Worm (Caenorhabditis elegans): Measurements from ENCODE around the gene srd-11.

The srd-11 gene

ce11 chrV:13619752-13620151, at the start of gene srd-11:
srd-11 (minus strand) TSS chrV:13619852.
- TF ChIP-seq cog-1 (tag; optimal IDR thresholded peaks at IDR 0.05) = no peak
- no peak for TF ChIP-seq T22C8.4 (GFP tag; IDR thresholded peaks at IDR 0.05)
- no peak for TF ChIP-seq klf-2 (GFP tag; conservative IDR thresholded peaks at IDR 0.05)
- TF ChIP-seq ztf-23 (GFP tag; IDR thresholded peaks at IDR 0.05) = no peak
- TF ChIP-seq med-1 (GFP tag; optimal IDR thresholded peaks at IDR 0.05; ENCODE audit: insufficient read depth) = no peak
- no peak for TF ChIP-seq flt-1 (GFP tag; IDR thresholded peaks at IDR 0.05)
- no peak for TF ChIP-seq ref-1 (GFP tag; conservative IDR thresholded peaks at IDR 0.05)
- no peak for TF ChIP-seq ztf-29 (GFP tag; IDR thresholded peaks at IDR 0.05)
- no peak for TF ChIP-seq tab-1 (GFP tag; IDR thresholded peaks at IDR 0.05)

ce11 chrV:13669170-13669569, 49.5 kb upstream of the srd-11 start:
- TF ChIP-seq ztf-29 (GFP tag; IDR thresholded peaks at IDR 0.05) (no peak), ztf-23 (GFP tag; IDR thresholded peaks at IDR 0.05) (no peak), ref-1 (GFP tag; conservative IDR thresholded peaks at IDR 0.05) (no peak), T22C8.4 (GFP tag; IDR thresholded peaks at IDR 0.05) (no peak), klf-2 (GFP tag; conservative IDR thresholded peaks at IDR 0.05) (no peak), med-1 (GFP tag; optimal IDR thresholded peaks at IDR 0.05; ENCODE audit: insufficient read depth) (no peak), tab-1 (GFP tag; IDR thresholded peaks at IDR 0.05) (no peak), flt-1 (GFP tag; IDR thresholded peaks at IDR 0.05) (no peak), cog-1 (tag; optimal IDR thresholded peaks at IDR 0.05) (no peak)

- TF ChIP-seq ztf-29 (GFP tag; IDR thresholded peaks at IDR 0.05) = no peak
- TF ChIP-seq flt-1 (GFP tag; IDR thresholded peaks at IDR 0.05) = peak; percentile 57; the same call in 1 of the 2 replicates
- TF ChIP-seq T22C8.4 (GFP tag; IDR thresholded peaks at IDR 0.05) = no peak
- no peak for TF ChIP-seq klf-2 (GFP tag; conservative IDR thresholded peaks at IDR 0.05)
- TF ChIP-seq tab-1 (GFP tag; IDR thresholded peaks at IDR 0.05) = 0 out of 2 replicates have a peak, but pooled peaks have one; percentile 23
- TF ChIP-seq med-1 (GFP tag; optimal IDR thresholded peaks at IDR 0.05; ENCODE audit: insufficient read depth) = no peak
Measured at ce11 chrV:13668337-13668736, 48.7 kb upstream of the srd-11 start.

- TF ChIP-seq T22C8.4 (GFP tag; IDR thresholded peaks at IDR 0.05) (no peak), ref-1 (GFP tag; conservative IDR thresholded peaks at IDR 0.05) (no peak), tab-1 (GFP tag; IDR thresholded peaks at IDR 0.05) (no peak), cog-1 (tag; optimal IDR thresholded peaks at IDR 0.05) (no peak), ztf-23 (GFP tag; IDR thresholded peaks at IDR 0.05) (no peak), ztf-29 (GFP tag; IDR thresholded peaks at IDR 0.05) (no peak), med-1 (GFP tag; optimal IDR thresholded peaks at IDR 0.05; ENCODE audit: insufficient read depth) (no peak), klf-2 (GFP tag; conservative IDR thresholded peaks at IDR 0.05) (no peak), flt-1 (GFP tag; IDR thresholded peaks at IDR 0.05) (no peak)
Measured at ce11 chrV:13666460-13666859, 46.8 kb upstream of the srd-11 start.

ce11 chrV:13665089-13665488, 45.4 kb upstream of the srd-11 start, which contains the start of gene rde-12:
rde-12 (plus strand) TSS chrV:13665389.
- TF ChIP-seq flt-1 (GFP tag; IDR thresholded peaks at IDR 0.05) (no peak), klf-2 (GFP tag; conservative IDR thresholded peaks at IDR 0.05) (no peak), ztf-23 (GFP tag; IDR thresholded peaks at IDR 0.05) (no peak), tab-1 (GFP tag; IDR thresholded peaks at IDR 0.05) (no peak), ref-1 (GFP tag; conservative IDR thresholded peaks at IDR 0.05) (no peak), ztf-29 (GFP tag; IDR thresholded peaks at IDR 0.05) (no peak), cog-1 (tag; optimal IDR thresholded peaks at IDR 0.05) (no peak), med-1 (GFP tag; optimal IDR thresholded peaks at IDR 0.05; ENCODE audit: insufficient read depth) (no peak), T22C8.4 (GFP tag; IDR thresholded peaks at IDR 0.05) (no peak)

ce11 chrV:13664340-13664916, 44.8 kb upstream of the srd-11 start:
- TF ChIP-seq klf-2 (GFP tag; conservative IDR thresholded peaks at IDR 0.05) (no peak), cog-1 (tag; optimal IDR thresholded peaks at IDR 0.05) (no peak), T22C8.4 (GFP tag; IDR thresholded peaks at IDR 0.05) (no peak), med-1 (GFP tag; optimal IDR thresholded peaks at IDR 0.05; ENCODE audit: insufficient read depth) (no peak), ztf-29 (GFP tag; IDR thresholded peaks at IDR 0.05) (no peak), flt-1 (GFP tag; IDR thresholded peaks at IDR 0.05) (no peak), tab-1 (GFP tag; IDR thresholded peaks at IDR 0.05) (no peak)

ce11 chrV:13660660-13661325, 41.1 kb upstream of the srd-11 start, which contains the start of gene letm-1:
letm-1 (plus strand) TSS chrV:13661257.
- TF ChIP-seq med-1 (GFP tag; optimal IDR thresholded peaks at IDR 0.05; ENCODE audit: insufficient read depth) = no peak
- TF ChIP-seq T22C8.4 (GFP tag; IDR thresholded peaks at IDR 0.05) = no peak
- no peak for TF ChIP-seq ztf-23 (GFP tag; IDR thresholded peaks at IDR 0.05)

- no peak for TF ChIP-seq ref-1 (GFP tag; conservative IDR thresholded peaks at IDR 0.05)
- no peak for TF ChIP-seq med-1 (GFP tag; optimal IDR thresholded peaks at IDR 0.05; ENCODE audit: insufficient read depth)
- TF ChIP-seq flt-1 (GFP tag; IDR thresholded peaks at IDR 0.05) = no peak
- TF ChIP-seq T22C8.4 (GFP tag; IDR thresholded peaks at IDR 0.05) = no peak
- TF ChIP-seq ztf-23 (GFP tag; IDR thresholded peaks at IDR 0.05) = no peak
- no peak for TF ChIP-seq tab-1 (GFP tag; IDR thresholded peaks at IDR 0.05)
- TF ChIP-seq klf-2 (GFP tag; conservative IDR thresholded peaks at IDR 0.05) = no peak
- no peak for TF ChIP-seq cog-1 (tag; optimal IDR thresholded peaks at IDR 0.05)
- TF ChIP-seq ztf-29 (GFP tag; IDR thresholded peaks at IDR 0.05) = no peak
Measured at ce11 chrV:13660115-13660514, 40.5 kb upstream of the srd-11 start.

ce11 chrV:13659219-13659618, 39.6 kb upstream of the srd-11 start:
- TF ChIP-seq flt-1 (GFP tag; IDR thresholded peaks at IDR 0.05) = no peak
- no peak for TF ChIP-seq ztf-23 (GFP tag; IDR thresholded peaks at IDR 0.05)
- TF ChIP-seq T22C8.4 (GFP tag; IDR thresholded peaks at IDR 0.05) = no peak

ce11 chrV:13658577-13658976, 38.9 kb upstream of the srd-11 start:
- TF ChIP-seq T22C8.4 (GFP tag; IDR thresholded peaks at IDR 0.05) = no peak
- 0 out of 2 replicates have a peak, but pooled peaks have one; percentile 48 for TF ChIP-seq klf-2 (GFP tag; conservative IDR thresholded peaks at IDR 0.05)
